Worm (Caenorhabditis elegans) whole organism, L2 larva: ENCODE results near the gene str-225.

Experiments
- C34F6.9 ChIP-seq: fragments of 150-350 bp; optimal IDR thresholded peaks from 2 replicates; lab custom pipeline; 2014; ENCODE audit warnings: missing biosample characterization, missing genetic modification characterization
- F13H6.1 ChIP-seq: sonication (generic microtip); optimal IDR thresholded peaks from 2 replicates; lab custom pipeline; 2016; ENCODE audit warnings: missing genetic modification characterization, missing compliant biosample characterization
- R02D3.7 ChIP-seq: fragments of 150-350 bp; optimal IDR thresholded peaks from 2 replicates; lab custom pipeline; 2014; ENCODE audit warnings: missing biosample characterization, missing genetic modification characterization
- ZK546.5 ChIP-seq: sonication (generic microtip); optimal IDR thresholded peaks from 2 replicates; lab custom pipeline; 2017; ENCODE audit warnings: missing biosample characterization, missing genetic modification characterization
- alr-1 ChIP-seq: fragments of 150-350 bp; optimal IDR thresholded peaks from 2 replicates; lab custom pipeline; 2014; ENCODE audit warnings: missing biosample characterization, missing genetic modification characterization
- aly-2 ChIP-seq: fragments of 150-350 bp; optimal IDR thresholded peaks from 2 replicates; lab custom pipeline; 2014; ENCODE audit warnings: missing biosample characterization, missing genetic modification characterization
- ama-1 ChIP-seq: fragments of 150-350 bp; optimal IDR thresholded peaks from 2 replicates; lab custom pipeline; 2018; ENCODE audit warnings: inconsistent platforms
- ceh-16 ChIP-seq: fragments of 150-350 bp; optimal IDR thresholded peaks from 2 replicates; lab custom pipeline; 2014; ENCODE audit warnings: missing biosample characterization, missing genetic modification characterization
- ceh-82 ChIP-seq: fragments of 150-350 bp; optimal IDR thresholded peaks from 2 replicates; lab custom pipeline; 2014; ENCODE audit warnings: missing biosample characterization, missing genetic modification characterization
- crh-2 ChIP-seq: sonication (generic microtip); optimal IDR thresholded peaks from 2 replicates; lab custom pipeline; 2017; ENCODE audit warnings: missing biosample characterization, missing genetic modification characterization
- egl-27 ChIP-seq: sonication (generic microtip); optimal IDR thresholded peaks from 3 replicates; lab custom pipeline; 2017; ENCODE audit warnings: missing biosample characterization, missing genetic modification reagents, missing genetic modification characterization
- elt-1 ChIP-seq: fragments of 150-350 bp; optimal IDR thresholded peaks from 2 replicates; lab custom pipeline; 2014; ENCODE audit warnings: missing biosample characterization, missing genetic modification characterization
- elt-3 ChIP-seq: sonication (generic microtip); optimal IDR thresholded peaks from 2 replicates; lab custom pipeline; 2017; ENCODE audit warnings: missing biosample characterization, missing genetic modification characterization
- gmeb-1 ChIP-seq: fragments of 150-350 bp; optimal IDR thresholded peaks from 2 replicates; lab custom pipeline; 2014; ENCODE audit warnings: missing biosample characterization, missing genetic modification characterization
- lin-11 ChIP-seq: fragments of 150-350 bp; sonication (generic microtip); optimal IDR thresholded peaks from 2 replicates; lab custom pipeline; 2014; ENCODE audit warnings: missing biosample characterization, missing genetic modification characterization, inconsistent platforms, mixed read lengths
- lin-13 ChIP-seq: fragments of 150-350 bp; optimal IDR thresholded peaks from 2 replicates; lab custom pipeline; 2014; ENCODE audit warnings: missing biosample characterization, missing genetic modification reagents, missing genetic modification characterization
- lin-39 ChIP-seq: fragments of 150-350 bp; optimal IDR thresholded peaks from 2 replicates; lab custom pipeline; 2014; ENCODE audit warnings: missing biosample characterization, missing genetic modification reagents, missing genetic modification characterization
- lsy-2 ChIP-seq, 2 experiments: fragments of 150-350 bp in 1 of 2; sonication (generic microtip) in 1 of 2; optimal IDR thresholded peaks; 2 replicates each; lab custom pipeline; 2014 to 2017; ENCODE audit warnings: missing biosample characterization in 2 of 2, missing genetic modification characterization in 2 of 2
- mab-5 ChIP-seq: fragments of 150-350 bp; optimal IDR thresholded peaks from 2 replicates; lab custom pipeline; 2014; ENCODE audit warnings: missing biosample characterization, missing genetic modification characterization
- mbf-1 ChIP-seq: sonication (generic microtip); optimal IDR thresholded peaks from 2 replicates; lab custom pipeline; 2017; ENCODE audit warnings: missing biosample characterization, missing genetic modification characterization
- nhr-10 ChIP-seq: sonication (generic microtip); optimal IDR thresholded peaks from 2 replicates; lab custom pipeline; 2017; ENCODE audit warnings: missing biosample characterization, missing genetic modification characterization
- nhr-11 ChIP-seq: fragments of 150-350 bp; optimal IDR thresholded peaks from 2 replicates; lab custom pipeline; 2014; ENCODE audit warnings: missing biosample characterization, missing genetic modification characterization
- nhr-21 ChIP-seq: fragments of 150-350 bp; optimal IDR thresholded peaks from 2 replicates; lab custom pipeline; 2014; ENCODE audit warnings: missing biosample characterization, missing genetic modification characterization
- nhr-23 ChIP-seq: fragments of 150-350 bp; optimal IDR thresholded peaks from 2 replicates; lab custom pipeline; 2014; ENCODE audit warnings: missing biosample characterization, missing genetic modification reagents, missing genetic modification characterization
- nhr-237 ChIP-seq: fragments of 150-350 bp; optimal IDR thresholded peaks from 2 replicates; lab custom pipeline; 2014; ENCODE audit warnings: missing biosample characterization, missing genetic modification characterization
- nhr-77 ChIP-seq: fragments of 150-350 bp; optimal IDR thresholded peaks from 2 replicates; lab custom pipeline; 2014; ENCODE audit warnings: missing biosample characterization, missing genetic modification characterization
- peb-1 ChIP-seq: fragments of 150-350 bp; optimal IDR thresholded peaks from 2 replicates; lab custom pipeline; 2014; ENCODE audit warnings: missing biosample characterization, missing genetic modification characterization
- sem-4 ChIP-seq: fragments of 150-350 bp; optimal IDR thresholded peaks from 2 replicates; lab custom pipeline; 2014; ENCODE audit warnings: missing biosample characterization, missing genetic modification reagents, missing genetic modification characterization
- skn-1 ChIP-seq: sonication (generic microtip); optimal IDR thresholded peaks from 2 replicates; lab custom pipeline; 2017; ENCODE audit warnings: missing biosample characterization, missing genetic modification characterization
- sma-3 ChIP-seq: sonication (generic microtip); optimal IDR thresholded peaks from 2 replicates; lab custom pipeline; 2016; ENCODE audit warnings: missing genetic modification reagents, missing genetic modification characterization, missing compliant biosample characterization
- sma-9 ChIP-seq, 2 experiments: fragments of 150-350 bp in 1 of 2; sonication (generic microtip) in 1 of 2; optimal IDR thresholded peaks; 2 replicates each; lab custom pipeline; 2014 to 2016; ENCODE audit warnings: missing genetic modification characterization in 2 of 2, mild to moderate bottlenecking in 1 of 2, missing biosample characterization in 1 of 2, missing compliant biosample characterization in 1 of 2, missing genetic modification reagents in 1 of 2, moderate library complexity in 1 of 2
- snpc-4 ChIP-seq: fragments of 150-350 bp; optimal IDR thresholded peaks from 2 replicates; lab custom pipeline; 2014; ENCODE audit warnings: missing biosample characterization, missing genetic modification characterization
- unc-55 ChIP-seq: fragments of 150-350 bp; sonication (generic microtip); optimal IDR thresholded peaks from 3 replicates; lab custom pipeline; 2014; ENCODE audit warnings: missing biosample characterization, missing genetic modification reagents, missing genetic modification characterization
- unc-62 ChIP-seq: fragments of 150-350 bp; optimal IDR thresholded peaks from 2 replicates; lab custom pipeline; 2014; ENCODE audit warnings: missing biosample characterization, missing genetic modification reagents, missing genetic modification characterization
- zag-1 ChIP-seq: fragments of 150-350 bp; optimal IDR thresholded peaks from 2 replicates; lab custom pipeline; 2014; ENCODE audit warnings: missing biosample characterization, missing genetic modification characterization
- ztf-1 ChIP-seq: fragments of 200-800 bp; sonication (Bioruptor generic); conservative IDR thresholded peaks from 2 replicates; pipeline ENCODE4 v1.3.6; 2022; ENCODE audit warnings: missing genetic modification characterization, missing compliant biosample characterization
- ztf-11 ChIP-seq: sonication (generic microtip); optimal IDR thresholded peaks from 2 replicates; lab custom pipeline; 2017; ENCODE audit warnings: missing biosample characterization, missing genetic modification characterization

Gene str-225

ce11 chrV:3523262-3523661, 15.6 kb downstream of the str-225 start, which contains the start of gene irg-1:
TSS of gene irg-1 (plus strand) at chrV:3523587.
- TF ChIP-seq egl-27 (tag; lab: Kevin White, UChicago) (no peak), lsy-2 (tag; optimal IDR thresholded peaks at IDR 0.05; lab: Kevin White, UChicago) (no peak), ztf-11 (no peak), snpc-4 (tag; lab: Kevin White, UChicago) (no peak), ama-1 (lab: Kevin White, UChicago) (no peak), peb-1 (tag; lab: Kevin White, UChicago) (no peak), ZK546.5 (no peak), sma-3 (GFP tag; lab: Kevin White, UChicago) (no peak)

- TF ChIP-seq ama-1 (lab: Kevin White, UChicago) (no peak), unc-55 (no peak), lin-39 (tag; lab: Kevin White, UChicago) (no peak), nhr-77 (tag; lab: Kevin White, UChicago) (no peak)
These were observed 17.3 kb downstream of the str-225 start, which contains the start of gene T24A6.7 for ce11 chrV:3524970-3525369. TSS of gene T24A6.7 (plus strand) at chrV:3525270.

ce11 chrV:3526882-3527281, 19.3 kb downstream of the str-225 start, which contains the start of gene str-260:
TSS of gene str-260 (plus strand) at chrV:3527182.
- TF ChIP-seq zag-1 (tag; lab: Kevin White, UChicago) (no peak), gmeb-1 (tag; lab: Kevin White, UChicago) (no peak), alr-1 (tag; lab: Kevin White, UChicago) (no peak), R02D3.7 (tag; lab: Kevin White, UChicago) (no peak), unc-62 (no peak), crh-2 (tag; lab: Kevin White, UChicago) (no peak), mab-5 (tag; lab: Kevin White, UChicago) (no peak), nhr-23 (no peak), lin-11 (tag; lab: Kevin White, UChicago) (no peak), sma-9 (GFP tag; optimal IDR thresholded peaks at IDR 0.05; lab: Kevin White, UChicago) (no peak), sma-9 (tag; optimal IDR thresholded peaks at IDR 0.05; lab: Kevin White, UChicago) (no peak), nhr-237 (tag; lab: Kevin White, UChicago) (no peak), aly-2 (no peak), sem-4 (tag; lab: Kevin White, UChicago) (no peak), unc-55 (no peak), egl-27 (tag; lab: Kevin White, UChicago) (no peak), ceh-16 (no peak), elt-1 (tag; lab: Kevin White, UChicago) (no peak), skn-1 (no peak), nhr-77 (tag; lab: Kevin White, UChicago) (no peak)

- TF ChIP-seq mab-5 (tag; lab: Kevin White, UChicago) (no peak), unc-62 (no peak), F13H6.1 (tag; lab: Kevin White, UChicago) (no peak), mbf-1 (no peak), nhr-237 (tag; lab: Kevin White, UChicago) (no peak), ztf-1 (GFP tag; lab: Robert Waterston, UW) (no peak), nhr-11 (no peak), ama-1 (lab: Kevin White, UChicago) (no peak), sma-3 (GFP tag; lab: Kevin White, UChicago) (no peak), aly-2 (no peak), ceh-82 (tag; lab: Kevin White, UChicago) (no peak), gmeb-1 (tag; lab: Kevin White, UChicago) (no peak), elt-3 (no peak), C34F6.9 (no peak), unc-55 (no peak), lin-13 (GFP tag; lab: Kevin White, UChicago) (no peak), ZK546.5 (no peak), egl-27 (tag; lab: Kevin White, UChicago) (no peak), nhr-10 (tag; lab: Kevin White, UChicago) (no peak), nhr-23 (no peak)
These were observed 22.8 kb downstream of the str-225 start, which contains the start of gene srbc-66 for ce11 chrV:3530403-3530802. TSS of gene srbc-66 (plus strand) at chrV:3530703.

ce11 chrV:3535260-3535659, 27.6 kb downstream of the str-225 start, which contains the start of gene nhr-221:
TSS of gene nhr-221 (minus strand) at chrV:3535360.
- no peak for TF ChIP-seq egl-27 (tag; lab: Kevin White, UChicago)
- TF ChIP-seq unc-55, result no peak
- no peak for TF ChIP-seq nhr-11
- no peak for TF ChIP-seq ztf-11
- no peak for TF ChIP-seq mab-5 (tag; lab: Kevin White, UChicago)
- no peak for TF ChIP-seq nhr-21 (tag; lab: Kevin White, UChicago)
- TF ChIP-seq gmeb-1 (tag; lab: Kevin White, UChicago), result no peak
